Fruit fly (Drosophila melanogaster) whole organism, embryonic: Measurements from ENCODE around the gene CG12035.
A peak's percentile ranks its signal among the peaks of the same experiment; 100 is the strongest.

Experiments used
- ATbp ChIP-seq: fragments of 200-800 bp; sonication (Bioruptor generic); optimal IDR thresholded peaks from 2 replicates; lab custom pipeline; 2017; ENCODE audit warnings: missing biosample characterization, mild to moderate bottlenecking, missing genetic modification characterization, missing genetic modification reagents
- BEAF-32 ChIP-seq: fragments of 200-800 bp; sonication (Bioruptor generic); optimal IDR thresholded peaks from 3 replicates; lab custom pipeline; 2017; ENCODE audit warnings: missing biosample characterization, missing genetic modification characterization, mild to moderate bottlenecking, moderate library complexity, missing genetic modification reagents
- CG10209 ChIP-seq: fragments of 200-800 bp; sonication (Bioruptor generic); optimal IDR thresholded peaks from 3 replicates; lab custom pipeline; 2017; ENCODE audit warnings: missing biosample characterization, mild to moderate bottlenecking, missing genetic modification characterization, missing genetic modification reagents
- CG1024 ChIP-seq: fragments of 200-800 bp; sonication (Bioruptor generic); IDR thresholded peaks from 2 replicates; pipeline ENCODE4 v1.3.6; 2022; ENCODE audit warnings: missing biosample characterization, missing genetic modification characterization
- CG10979 ChIP-seq: fragments of 200-800 bp; sonication (Bioruptor generic); optimal IDR thresholded peaks from 2 replicates; lab custom pipeline; 2018; ENCODE audit warnings: missing biosample characterization, mild to moderate bottlenecking, missing genetic modification characterization, moderate library complexity
- CG11696 ChIP-seq: fragments of 200-800 bp; sonication (Bioruptor generic); IDR thresholded peaks from 2 replicates; pipeline ENCODE4 v1.3.6; 2022; ENCODE audit warnings: missing biosample characterization, missing genetic modification characterization
- CG12071 ChIP-seq: fragments of 200-800 bp; sonication (Bioruptor generic); optimal IDR thresholded peaks from 3 replicates; lab custom pipeline; 2018; ENCODE audit warnings: missing biosample characterization, mild to moderate bottlenecking, missing genetic modification characterization
- CG12104 ChIP-seq: fragments of 200-800 bp; sonication (Bioruptor generic); optimal IDR thresholded peaks from 3 replicates; lab custom pipeline; 2016; ENCODE audit warnings: missing biosample characterization, missing genetic modification characterization
- CG15514 ChIP-seq: fragments of 200-800 bp; sonication (Bioruptor generic); optimal IDR thresholded peaks from 3 replicates; lab custom pipeline; 2017; ENCODE audit warnings: missing biosample characterization, missing genetic modification characterization, mild to moderate bottlenecking, moderate library complexity, missing genetic modification reagents
- CG15601 ChIP-seq: fragments of 200-800 bp; sonication (Bioruptor generic); optimal IDR thresholded peaks from 3 replicates; lab custom pipeline; 2019; ENCODE audit warnings: missing biosample characterization, mild to moderate bottlenecking, missing genetic modification characterization, moderate library complexity
- CG17568 ChIP-seq: fragments of 200-800 bp; sonication (Bioruptor generic); optimal IDR thresholded peaks from 2 replicates; lab custom pipeline; 2018; ENCODE audit warnings: missing biosample characterization, mild to moderate bottlenecking, missing genetic modification characterization, moderate library complexity
- CG18599 ChIP-seq: fragments of 200-800 bp; sonication (Bioruptor generic); optimal IDR thresholded peaks from 3 replicates; lab custom pipeline; 2017; ENCODE audit warnings: missing biosample characterization, missing genetic modification characterization, mild to moderate bottlenecking, moderate library complexity, missing genetic modification reagents
- CG2875 ChIP-seq: fragments of 200-800 bp; sonication (Bioruptor generic); optimal IDR thresholded peaks from 2 replicates; lab custom pipeline; 2017; ENCODE audit warnings: missing biosample characterization, mild to moderate bottlenecking, missing genetic modification characterization, missing genetic modification reagents
- CG31365 ChIP-seq: fragments of 200-800 bp; sonication (Bioruptor generic); optimal IDR thresholded peaks from 2 replicates; lab custom pipeline; 2018; ENCODE audit warnings: missing biosample characterization, mild to moderate bottlenecking, missing genetic modification characterization
- CG3281 ChIP-seq: fragments of 200-800 bp; sonication (Bioruptor generic); optimal IDR thresholded peaks from 3 replicates; lab custom pipeline; 2017; ENCODE audit warnings: missing biosample characterization, mild to moderate bottlenecking, missing genetic modification characterization
- CG4707 ChIP-seq: fragments of 200-800 bp; sonication (Bioruptor generic); optimal IDR thresholded peaks from 2 replicates; lab custom pipeline; 2018; ENCODE audit warnings: missing biosample characterization, mild to moderate bottlenecking, missing genetic modification characterization, moderate library complexity
- CG7839 ChIP-seq: fragments of 200-800 bp; sonication (Bioruptor generic); optimal IDR thresholded peaks from 3 replicates; lab custom pipeline; 2018; ENCODE audit warnings: missing biosample characterization, mild to moderate bottlenecking, missing genetic modification characterization, moderate library complexity
- CG7928 ChIP-seq: fragments of 200-800 bp; sonication (Bioruptor generic); optimal IDR thresholded peaks from 2 replicates; lab custom pipeline; 2017; ENCODE audit warnings: missing biosample characterization, mild to moderate bottlenecking, missing genetic modification characterization
- CG7987 ChIP-seq: fragments of 200-800 bp; sonication (Bioruptor generic); optimal IDR thresholded peaks from 2 replicates; lab custom pipeline; 2018; ENCODE audit warnings: missing biosample characterization, mild to moderate bottlenecking, missing genetic modification characterization, moderate library complexity
- CG8281 ChIP-seq: fragments of 200-800 bp; sonication (Bioruptor generic); optimal IDR thresholded peaks from 2 replicates; lab custom pipeline; 2018; ENCODE audit warnings: missing biosample characterization, mild to moderate bottlenecking, missing genetic modification characterization, moderate library complexity
- CG8290 ChIP-seq, 3 experiments: fragments of 200-800 bp; sonication (Bioruptor generic); optimal IDR thresholded peaks; 2 replicates each; lab custom pipeline; 2016 to 2019; ENCODE audit warnings: missing biosample characterization in 3 of 3, missing genetic modification characterization in 3 of 3, mild to moderate bottlenecking in 2 of 3, moderate library complexity in 1 of 3
- Doc3 ChIP-seq: fragments of 200-800 bp; sonication (Bioruptor generic); IDR thresholded peaks from 3 replicates; pipeline ENCODE4 v1.3.6; 2022; ENCODE audit warnings: missing biosample characterization, missing genetic modification characterization; ENCODE audit not compliant: partially characterized antibody
- HLHmδ ChIP-seq: fragments of 200-800 bp; sonication (Bioruptor generic); optimal IDR thresholded peaks from 2 replicates; lab custom pipeline; 2018; ENCODE audit warnings: missing biosample characterization, mild to moderate bottlenecking, missing genetic modification characterization, moderate library complexity
- Jarid2 ChIP-seq: fragments of 200-800 bp; sonication (Bioruptor generic); optimal IDR thresholded peaks from 3 replicates; lab custom pipeline; 2017; ENCODE audit warnings: mild to moderate bottlenecking, missing biosample characterization, missing genetic modification reagents, missing genetic modification characterization
- Myb ChIP-seq: fragments of 200-800 bp; sonication (Bioruptor generic); optimal IDR thresholded peaks from 2 replicates; lab custom pipeline; 2016; ENCODE audit warnings: missing biosample characterization, missing genetic modification characterization
- Poxn ChIP-seq: fragments of 200-800 bp; sonication (Bioruptor generic); IDR thresholded peaks from 2 replicates; pipeline ENCODE4 v1.3.6; 2022; ENCODE audit warnings: missing biosample characterization, missing genetic modification characterization
- Trl ChIP-seq, 3 experiments: fragments of >200 bp in 2 of 3; fragments of 200-800 bp in 1 of 3; sonication (Bioruptor generic) in 1 of 3; optimal IDR thresholded peaks; 2 replicates in 1 of 3; 3 replicates in 2 of 3; lab custom pipeline; 2016 to 2017; ENCODE audit warnings: missing biosample characterization in 1 of 3, missing genetic modification characterization in 1 of 3
- Xrp1 ChIP-seq: fragments of 200-800 bp; sonication (Bioruptor generic); IDR thresholded peaks from 2 replicates; pipeline ENCODE4 v1.3.6; 2022; ENCODE audit warnings: missing biosample characterization, missing genetic modification characterization
- ac ChIP-seq: fragments of 200-800 bp; sonication (Bioruptor generic); optimal IDR thresholded peaks from 3 replicates; lab custom pipeline; 2017; ENCODE audit warnings: missing biosample characterization, mild to moderate bottlenecking, missing genetic modification characterization
- chm ChIP-seq: fragments of 200-800 bp; sonication (Bioruptor generic); IDR thresholded peaks from 2 replicates; pipeline ENCODE4 v1.3.6; 2022; ENCODE audit warnings: missing biosample characterization, missing genetic modification characterization
- disco-r ChIP-seq: fragments of 200-800 bp; sonication (Bioruptor generic); optimal IDR thresholded peaks from 2 replicates; lab custom pipeline; 2016; ENCODE audit warnings: missing biosample characterization, missing genetic modification characterization
- hkb ChIP-seq, 2 experiments: fragments of 200-800 bp in 1 of 2; fragments of >200 bp in 1 of 2; sonication (Bioruptor generic) in 1 of 2; IDR thresholded peaks in 1 of 2; optimal IDR thresholded peaks in 1 of 2; 2 replicates each; pipeline versions ENCODE4 v1.3.6 to Lab custom; 2017 to 2022; ENCODE audit warnings: missing biosample characterization in 1 of 2, missing genetic modification characterization in 1 of 2
- kni ChIP-seq: fragments of 200-800 bp; sonication (Bioruptor generic); optimal IDR thresholded peaks from 3 replicates; lab custom pipeline; 2017; ENCODE audit warnings: mild to moderate bottlenecking, missing biosample characterization, missing genetic modification reagents, missing genetic modification characterization
- knrl ChIP-seq: fragments of 200-800 bp; sonication (Bioruptor generic); IDR thresholded peaks from 3 replicates; pipeline ENCODE4 v1.3.6; 2022; ENCODE audit warnings: missing biosample characterization, missing genetic modification characterization; ENCODE audit not compliant: partially characterized antibody
- lab ChIP-seq: fragments of 200-800 bp; sonication (Bioruptor generic); optimal IDR thresholded peaks from 3 replicates; lab custom pipeline; 2017; ENCODE audit warnings: missing biosample characterization, missing genetic modification characterization, mild to moderate bottlenecking, moderate library complexity, missing genetic modification reagents
- luna ChIP-seq: fragments of 200-800 bp; sonication (Bioruptor generic); optimal IDR thresholded peaks from 2 replicates; lab custom pipeline; 2016; ENCODE audit warnings: missing biosample characterization, missing genetic modification characterization
- nau ChIP-seq: fragments of 200-800 bp; sonication (Bioruptor generic); optimal IDR thresholded peaks from 3 replicates; lab custom pipeline; 2017; ENCODE audit warnings: missing biosample characterization, mild to moderate bottlenecking, missing genetic modification characterization, missing genetic modification reagents
- otp ChIP-seq: fragments of 200-800 bp; sonication (Bioruptor generic); IDR thresholded peaks from 3 replicates; pipeline ENCODE4, ENCODE4 v1.3.6; 2022; ENCODE audit warnings: missing biosample characterization, missing genetic modification characterization
- pan ChIP-seq, 4 experiments: fragments of >200 bp in 3 of 4; fragments of 200-800 bp in 1 of 4; sonication (Bioruptor generic) in 1 of 4; optimal IDR thresholded peaks in 3 of 4; IDR thresholded peaks in 1 of 4; 2 replicates each; pipeline versions ENCODE4 v1.3.6 to Lab custom; 2017 to 2022; ENCODE audit warnings: missing biosample characterization in 2 of 4, missing genetic modification characterization in 2 of 4, mixed read lengths in 1 of 4
- pita ChIP-seq: fragments of 200-800 bp; sonication (Bioruptor generic); optimal IDR thresholded peaks from 2 replicates; lab custom pipeline; 2017; ENCODE audit warnings: missing biosample characterization, mild to moderate bottlenecking, missing genetic modification characterization
- sc ChIP-seq, 3 experiments: fragments of >200 bp in 2 of 3; fragments of 200-800 bp in 1 of 3; sonication (Bioruptor generic) in 1 of 3; optimal IDR thresholded peaks; 2 replicates in 2 of 3; 3 replicates in 1 of 3; lab custom pipeline; 2017; ENCODE audit warnings: mild to moderate bottlenecking in 1 of 3, missing biosample characterization in 1 of 3, missing genetic modification characterization in 1 of 3, missing genetic modification reagents in 1 of 3
- sug ChIP-seq: fragments of 200-800 bp; optimal IDR thresholded peaks from 2 replicates; lab custom pipeline; 2019; ENCODE audit warnings: missing biosample characterization, mild to moderate bottlenecking, missing genetic modification characterization, moderate library complexity
- tap ChIP-seq: fragments of 200-800 bp; optimal IDR thresholded peaks from 3 replicates; lab custom pipeline; 2019; ENCODE audit warnings: missing biosample characterization, mild to moderate bottlenecking, missing genetic modification characterization, moderate library complexity
- tio ChIP-seq: fragments of 200-800 bp; sonication (Bioruptor generic); optimal IDR thresholded peaks from 2 replicates; lab custom pipeline; 2017; ENCODE audit warnings: missing biosample characterization, missing genetic modification characterization, inconsistent platforms
- zfh2 ChIP-seq: fragments of 200-800 bp; sonication (Bioruptor generic); optimal IDR thresholded peaks from 2 replicates; lab custom pipeline; 2016; ENCODE audit warnings: missing biosample characterization, missing genetic modification characterization

CG12035 gene

dm6 chr3L:1742552-1743097 lies 18.4 kb downstream of the CG12035 start (continued):
- peak; percentile 8 for TF ChIP-seq CG2875 (GFP tag; lab: Kevin White, UChicago)
- TF ChIP-seq CG10979 (tag; lab: Kevin White, UChicago) = no peak
- TF ChIP-seq CG3281 = peak; percentile 21
- no peak for TF ChIP-seq luna (GFP tag; lab: Kevin White, UChicago)
- peak; percentile 48 for TF ChIP-seq ATbp
- TF ChIP-seq CG7839 (tag; lab: Kevin White, UChicago) = no peak
- TF ChIP-seq Xrp1 (GFP tag; lab: Robert Waterston, UW) = peak; percentile 50
- TF ChIP-seq otp (GFP tag; lab: Robert Waterston, UW) = peak; percentile 15; the same call in 2 of the 3 replicates
- peak; percentile 78 for TF ChIP-seq CG8281
- peak; percentile 98 for TF ChIP-seq sug (tag; lab: Kevin White, UChicago)
- TF ChIP-seq CG18599 (GFP tag; lab: Kevin White, UChicago) = peak; percentile 42
- peak; percentile 5 for TF ChIP-seq nau
- TF ChIP-seq Jarid2 = peak; percentile 9
- no peak for TF ChIP-seq knrl (GFP tag; lab: Robert Waterston, UW)
- TF ChIP-seq CG12104 (GFP tag; lab: Kevin White, UChicago) = peak; percentile 28
- no peak for TF ChIP-seq pan (optimal IDR thresholded peaks at IDR 0.05; lab: Kevin White, UChicago)
- TF ChIP-seq pan (GFP tag; optimal IDR thresholded peaks at IDR 0.05 in 1 of 2, IDR thresholded peaks at IDR 0.05 in 1 of 2) = peak in 1 of 2 experiments; percentile 11
- peak; percentile 29 for TF ChIP-seq CG10209 (GFP tag; lab: Kevin White, UChicago)
- peak; percentile 13 for TF ChIP-seq kni (GFP tag; lab: Kevin White, UChicago)
- TF ChIP-seq lab (GFP tag; lab: Kevin White, UChicago) = peak; percentile 62
- TF ChIP-seq chm (GFP tag; lab: Robert Waterston, UW) = peak; percentile 77; the same call in 1 of the 2 replicates
- TF ChIP-seq CG12071 = peak; percentile 29
- TF ChIP-seq CG17568 = peak; percentile 27
- TF ChIP-seq CG31365 (tag; lab: Kevin White, UChicago) = peak; percentile 35
- peak; percentile 13 for TF ChIP-seq ac
- TF ChIP-seq CG11696 (GFP tag; lab: Robert Waterston, UW) = 0 out of 2 replicates have a peak, but pooled peaks have one; percentile 42
- peak; percentile 0 for TF ChIP-seq CG7928 (GFP tag; lab: Kevin White, UChicago)
- no peak for TF ChIP-seq Myb
- no peak for TF ChIP-seq tap (tag; lab: Kevin White, UChicago)
- TF ChIP-seq CG15601 = peak; percentile 19
- peak; percentile 16 for TF ChIP-seq tio (GFP tag; lab: Kevin White, UChicago)
- peak; percentile 35 for TF ChIP-seq HLHmδ (GFP tag; lab: Kevin White, UChicago)
- TF ChIP-seq disco-r = no peak
- TF ChIP-seq CG8290 (GFP tag; optimal IDR thresholded peaks at IDR 0.05; lab: Kevin White, UChicago) = no peak
- peak; percentile 20 to 22 for TF ChIP-seq CG8290 (tag; optimal IDR thresholded peaks at IDR 0.05; lab: Kevin White, UChicago)
- TF ChIP-seq Trl (optimal IDR thresholded peaks at IDR 0.05; lab: Kevin White, UChicago) = no peak
- peak; percentile 15 for TF ChIP-seq Trl (GFP tag; optimal IDR thresholded peaks at IDR 0.05; lab: Kevin White, UChicago)
- no peak for TF ChIP-seq Doc3 (GFP tag; lab: Robert Waterston, UW)
- peak; percentile 36 for TF ChIP-seq CG15514 (GFP tag; lab: Kevin White, UChicago)
- no peak for TF ChIP-seq Poxn (GFP tag; lab: Robert Waterston, UW)
- TF ChIP-seq BEAF-32 (GFP tag; lab: Kevin White, UChicago) = no peak
- no peak for TF ChIP-seq pita
- peak; percentile 22; the same call in 1 of the 2 replicates for TF ChIP-seq CG1024 (GFP tag; lab: Robert Waterston, UW)
- no peak for TF ChIP-seq sc (optimal IDR thresholded peaks at IDR 0.05; lab: Kevin White, UChicago)
- peak; percentile 15 for TF ChIP-seq sc (GFP tag; optimal IDR thresholded peaks at IDR 0.05; lab: Kevin White, UChicago)
- no peak for TF ChIP-seq zfh2 (GFP tag; lab: Kevin White, UChicago)
- no peak for TF ChIP-seq hkb (optimal IDR thresholded peaks at IDR 0.05; lab: Kevin White, UChicago)
- TF ChIP-seq hkb (GFP tag; IDR thresholded peaks at IDR 0.05; lab: Robert Waterston, UW) = no peak
- no peak for TF ChIP-seq CG4707
- TF ChIP-seq CG7987 (GFP tag; lab: Kevin White, UChicago) = peak; percentile 8
